Fruit fly (Drosophila melanogaster): ENCODE measurements around the gene CG14634.

The CG14634 gene

DNA sequence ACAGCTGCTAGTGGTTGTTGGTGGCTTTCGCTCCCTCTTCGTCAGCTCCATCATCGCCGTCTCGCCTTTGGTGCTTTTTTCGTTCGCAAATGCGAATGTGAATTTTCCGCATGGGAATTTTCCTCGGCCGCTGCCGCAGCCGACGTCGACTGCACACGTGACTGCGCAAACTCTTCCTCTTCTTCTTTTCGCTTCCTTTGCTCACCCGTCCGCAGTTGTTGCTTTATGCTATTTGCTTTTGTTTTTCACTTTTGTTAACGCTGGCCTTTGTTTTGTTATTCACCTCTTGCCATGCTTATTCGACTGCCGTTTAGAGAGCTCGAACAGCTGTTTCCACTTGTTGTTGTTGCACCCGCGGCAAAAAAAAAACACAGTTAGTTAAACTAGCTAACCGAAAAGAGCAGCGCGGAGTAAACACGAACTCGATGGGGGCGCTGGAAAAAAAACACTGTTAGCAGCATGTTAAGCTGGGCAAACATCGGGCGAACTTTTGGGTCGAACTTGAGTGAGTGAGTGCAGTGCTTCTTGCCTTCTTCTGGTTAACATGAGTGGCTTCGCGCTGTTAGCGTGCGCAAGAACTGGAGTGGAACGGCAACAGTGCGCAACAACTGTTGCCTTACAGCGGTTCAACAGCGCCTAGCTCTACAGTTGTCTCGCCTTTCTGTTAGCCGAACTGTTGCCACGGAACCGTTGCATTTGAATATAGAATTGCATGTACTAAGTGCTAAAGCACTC lies 46.5 kb downstream of the CG14634 start (continued):
- TF ChIP-seq bbx (GFP tag; IDR thresholded peaks at IDR 0.05; ENCODE audit: partially characterized antibody): 0 out of 2 replicates have a peak, but pooled peaks have one; percentile 13
- TF ChIP-seq CG5180 (GFP tag; optimal IDR thresholded peaks at IDR 0.05): peak; percentile 92
- TF ChIP-seq scrt (GFP tag; optimal IDR thresholded peaks at IDR 0.05): peak; percentile 50
- peak in 1 of 2 experiments; percentile 36 for TF ChIP-seq crp (GFP tag; optimal IDR thresholded peaks at IDR 0.05)
- TF ChIP-seq ac (GFP tag; optimal IDR thresholded peaks at IDR 0.05): no peak
- peak; percentile 96 for TF ChIP-seq z (GFP tag; IDR thresholded peaks at IDR 0.05)
